Fruit fly (Drosophila melanogaster) whole organism: ENCODE measurements around the gene CG32706.

Experiments used
- CG8478 ChIP-seq: fragments of >200 bp; optimal IDR thresholded peaks from 2 replicates; lab custom pipeline; 2018; ENCODE audit warnings: inconsistent platforms
- pan ChIP-seq: fragments of >200 bp; optimal IDR thresholded peaks from 2 replicates; lab custom pipeline; 2017
- usp ChIP-seq: fragments of >200 bp; optimal IDR thresholded peaks from 2 replicates; lab custom pipeline; 2017; ENCODE audit warnings: missing biosample characterization, missing genetic modification characterization, mixed read lengths

dm6 chrX:9043711-9044505 lies 43.0 kb upstream of the CG32706 start:
- no peak for TF ChIP-seq CG8478 (lab: Kevin White, UChicago)
- TF ChIP-seq pan (lab: Kevin White, UChicago) = no peak
- TF ChIP-seq usp (GFP tag; lab: Kevin White, UChicago) = no peak
